Worm (Caenorhabditis elegans) whole organism, L4 larva: ENCODE measurements around the gene fipr-3.

ENCODE experiments used
- D1046.2 ChIP-seq: fragments of 200-800 bp; sonication (Bioruptor generic); IDR thresholded peaks from 2 replicates; pipeline ENCODE4 v1.3.6; 2022; ENCODE audit warnings: missing genetic modification characterization, missing compliant biosample characterization
- F10B5.3 ChIP-seq: sonication (generic microtip); optimal IDR thresholded peaks from 2 replicates; lab custom pipeline; 2016; ENCODE audit warnings: mild to moderate bottlenecking, missing genetic modification characterization, missing compliant biosample characterization
- F26F4.8 ChIP-seq: fragments of 200-800 bp; sonication (Bioruptor generic); conservative IDR thresholded peaks from 2 replicates; pipeline ENCODE4 v1.3.6; 2022; ENCODE audit warnings: missing genetic modification characterization, missing compliant biosample characterization
- T20F7.1 ChIP-seq: fragments of 200-800 bp; sonication (Bioruptor generic); optimal IDR thresholded peaks from 2 replicates; lab custom pipeline; 2018; ENCODE audit warnings: mild to moderate bottlenecking, missing genetic modification characterization, missing compliant biosample characterization
- Y105C5A.15 ChIP-seq: fragments of 200-800 bp; sonication (Bioruptor generic); IDR thresholded peaks from 2 replicates; pipeline ENCODE4 v1.3.6; 2022; ENCODE audit warnings: missing genetic modification characterization, missing compliant biosample characterization
- Y5F2A.4 ChIP-seq: fragments of 200-800 bp; sonication (Bioruptor generic); optimal IDR thresholded peaks from 2 replicates; lab custom pipeline; 2018; ENCODE audit warnings: mild to moderate bottlenecking, missing genetic modification characterization, missing compliant biosample characterization
- ZK546.5 ChIP-seq, 2 experiments: sonication (generic microtip); optimal IDR thresholded peaks; 2 replicates each; lab custom pipeline; 2017; ENCODE audit warnings: missing biosample characterization in 2 of 2, missing genetic modification characterization in 2 of 2
- aha-1 ChIP-seq: fragments of 150-350 bp; peaks from one replicate; lab custom pipeline; 2014; ENCODE audit warnings: missing biosample characterization, missing genetic modification characterization
- ces-1 ChIP-seq: fragments of 150-350 bp; sonication (generic microtip); optimal IDR thresholded peaks from 4 replicates; lab custom pipeline; 2014; ENCODE audit warnings: missing biosample characterization, missing genetic modification reagents, missing genetic modification characterization
- ctbp-1 ChIP-seq: fragments of 200-800 bp; sonication (Bioruptor generic); IDR thresholded peaks from 2 replicates; pipeline ENCODE4 v1.3.6; 2022; ENCODE audit warnings: missing genetic modification reagents, missing genetic modification characterization, missing compliant biosample characterization
- daf-12 ChIP-seq: fragments of 150-350 bp; optimal IDR thresholded peaks from 2 replicates; lab custom pipeline; 2014; ENCODE audit warnings: missing biosample characterization, missing genetic modification reagents, missing genetic modification characterization
- daf-16 ChIP-seq, 3 experiments: sonication (generic microtip); optimal IDR thresholded peaks; 2 replicates each; lab custom pipeline; 2016 to 2017; ENCODE audit warnings: missing genetic modification characterization in 3 of 3, missing genetic modification reagents in 3 of 3, mild to moderate bottlenecking in 2 of 3, missing compliant biosample characterization in 2 of 3, missing biosample characterization in 1 of 3, moderate library complexity in 1 of 3
- dmd-6 ChIP-seq: fragments of 200-800 bp; sonication (Bioruptor generic); IDR thresholded peaks from 2 replicates; pipeline ENCODE4 v1.3.6; 2022; ENCODE audit warnings: missing genetic modification reagents, missing genetic modification characterization, missing compliant biosample characterization
- dmd-8 ChIP-seq: fragments of 200-800 bp; sonication (Bioruptor generic); IDR thresholded peaks from 2 replicates; pipeline ENCODE4 v1.3.6; 2022; ENCODE audit warnings: missing genetic modification characterization, missing compliant biosample characterization
- dmd-9 ChIP-seq: fragments of 200-800 bp; sonication (Bioruptor generic); IDR thresholded peaks from 2 replicates; pipeline ENCODE4 v1.3.6; 2022; ENCODE audit warnings: missing genetic modification reagents, missing genetic modification characterization, missing compliant biosample characterization
- dve-1 ChIP-seq: sonication (generic microtip); optimal IDR thresholded peaks from 2 replicates; lab custom pipeline; 2017; ENCODE audit warnings: antibody characterized with exemption, mild to moderate bottlenecking, missing genetic modification characterization, missing compliant biosample characterization; ENCODE audit not compliant: insufficient read depth
- egl-27 ChIP-seq: sonication (generic microtip); optimal IDR thresholded peaks from 3 replicates; lab custom pipeline; 2017; ENCODE audit warnings: missing biosample characterization, missing genetic modification reagents, missing genetic modification characterization
- egl-43 ChIP-seq: fragments of 200-800 bp; sonication (Bioruptor generic); IDR thresholded peaks from 2 replicates; pipeline ENCODE4 v1.3.6; 2022; ENCODE audit warnings: missing genetic modification reagents, missing genetic modification characterization, missing compliant biosample characterization
- gei-8 ChIP-seq: fragments of 200-800 bp; sonication (Bioruptor generic); optimal IDR thresholded peaks from 2 replicates; lab custom pipeline; 2018; ENCODE audit warnings: mild to moderate bottlenecking, missing genetic modification characterization, missing compliant biosample characterization
- hmg-1.1 ChIP-seq: fragments of 200-800 bp; sonication (Bioruptor generic); IDR thresholded peaks from 2 replicates; pipeline ENCODE4 v1.3.6; 2022; ENCODE audit warnings: missing genetic modification reagents, missing genetic modification characterization, missing compliant biosample characterization
- lin-13 ChIP-seq: fragments of 150-350 bp; optimal IDR thresholded peaks from 2 replicates; lab custom pipeline; 2014; ENCODE audit warnings: missing biosample characterization, missing genetic modification reagents, missing genetic modification characterization
- lir-3 ChIP-seq: sonication (generic microtip); optimal IDR thresholded peaks from 2 replicates; lab custom pipeline; 2016; ENCODE audit warnings: mild to moderate bottlenecking, missing genetic modification characterization, missing compliant biosample characterization
- madf-9 ChIP-seq: fragments of 200-800 bp; sonication (Bioruptor generic); conservative IDR thresholded peaks from 2 replicates; pipeline ENCODE4 v1.3.6; 2022; ENCODE audit warnings: missing genetic modification reagents, missing genetic modification characterization, missing compliant biosample characterization
- mdt-29 ChIP-seq: fragments of 200-800 bp; sonication (Bioruptor generic); IDR thresholded peaks from 2 replicates; pipeline ENCODE4 v1.3.6; 2022; ENCODE audit warnings: missing genetic modification reagents, missing genetic modification characterization, missing compliant biosample characterization
- nhr-102 ChIP-seq: sonication (generic microtip); optimal IDR thresholded peaks from 2 replicates; lab custom pipeline; 2016; ENCODE audit warnings: mild to moderate bottlenecking, missing genetic modification characterization, moderate library complexity, missing compliant biosample characterization
- nhr-25 ChIP-seq: sonication (generic microtip); optimal IDR thresholded peaks from 2 replicates; lab custom pipeline; 2017; ENCODE audit warnings: missing genetic modification characterization, mild to moderate bottlenecking, missing compliant biosample characterization, antibody characterized with exemption, moderate library complexity, borderline replicate concordance; ENCODE audit not compliant: insufficient read depth
- nhr-28 ChIP-seq: fragments of 150-350 bp; optimal IDR thresholded peaks from 2 replicates; lab custom pipeline; 2014; ENCODE audit warnings: missing biosample characterization, missing genetic modification characterization
- nhr-42 ChIP-seq: fragments of 200-800 bp; sonication (Bioruptor generic); IDR thresholded peaks from 2 replicates; pipeline ENCODE4 v1.3.6; 2022; ENCODE audit warnings: missing genetic modification characterization, missing compliant biosample characterization
- nhr-76 ChIP-seq: fragments of 150-350 bp; optimal IDR thresholded peaks from 2 replicates; lab custom pipeline; 2014; ENCODE audit warnings: missing biosample characterization, missing genetic modification characterization
- rbr-2 ChIP-seq: sonication (generic microtip); optimal IDR thresholded peaks from 2 replicates; lab custom pipeline; 2016; ENCODE audit warnings: missing genotype, missing genetic modification characterization, missing compliant biosample characterization
- saeg-2 ChIP-seq: fragments of 200-800 bp; sonication (Bioruptor generic); IDR thresholded peaks from 2 replicates; pipeline ENCODE4 v1.3.6; 2022; ENCODE audit warnings: missing genetic modification reagents, missing genetic modification characterization, missing compliant biosample characterization
- snpc-1.2 ChIP-seq: fragments of 200-800 bp; sonication (Bioruptor generic); IDR thresholded peaks from 2 replicates; pipeline ENCODE4 v1.3.6; 2022; ENCODE audit warnings: missing genetic modification reagents, missing genetic modification characterization, missing compliant biosample characterization
- spr-1 ChIP-seq: sonication (generic microtip); optimal IDR thresholded peaks from 2 replicates; lab custom pipeline; 2016; ENCODE audit warnings: mild to moderate bottlenecking, missing genetic modification characterization, missing compliant biosample characterization
- tra-1 ChIP-seq: fragments of 200-800 bp; sonication (Bioruptor generic); IDR thresholded peaks from 2 replicates; pipeline ENCODE4 v1.3.6; 2022; ENCODE audit warnings: missing genetic modification reagents, missing genetic modification characterization, missing compliant biosample characterization
- zfp-2 ChIP-seq: sonication (generic microtip); optimal IDR thresholded peaks from 2 replicates; lab custom pipeline; 2016; ENCODE audit warnings: mild to moderate bottlenecking, missing genetic modification characterization, missing compliant biosample characterization
- zfp-3 ChIP-seq: fragments of 200-800 bp; sonication (Bioruptor generic); conservative IDR thresholded peaks from 2 replicates; pipeline ENCODE4 v1.3.6; 2022; ENCODE audit warnings: missing genetic modification reagents, missing genetic modification characterization, missing compliant biosample characterization
- ztf-11 ChIP-seq: fragments of 150-350 bp; optimal IDR thresholded peaks from 2 replicates; lab custom pipeline; 2014; ENCODE audit warnings: missing biosample characterization, missing genetic modification characterization
- ztf-7 ChIP-seq: fragments of 150-350 bp; optimal IDR thresholded peaks from 2 replicates; lab custom pipeline; 2014; ENCODE audit warnings: missing biosample characterization, missing genetic modification characterization

The fipr-3 gene

ce11 chrX:14424186-14424585, 981 bp downstream of the fipr-3 start:
- TF ChIP-seq snpc-1.2 (GFP tag; lab: Robert Waterston, UW), result no peak
- no peak for TF ChIP-seq lir-3 (tag; lab: Kevin White, UChicago)
- TF ChIP-seq nhr-42, result no peak
- TF ChIP-seq egl-43 (GFP tag; lab: Robert Waterston, UW), result no peak
- no peak for TF ChIP-seq Y105C5A.15
- TF ChIP-seq ztf-11 (tag; lab: Kevin White, UChicago), result no peak
- no peak for TF ChIP-seq daf-16 (GFP tag; optimal IDR thresholded peaks at IDR 0.05; lab: Kevin White, UChicago)
- no peak for TF ChIP-seq daf-16 (tag; optimal IDR thresholded peaks at IDR 0.05; lab: Kevin White, UChicago)
- TF ChIP-seq nhr-76, result no peak
- no peak for TF ChIP-seq madf-9
- no peak for TF ChIP-seq dmd-6 (GFP tag; lab: Robert Waterston, UW)
- no peak for TF ChIP-seq dmd-8 (GFP tag; lab: Robert Waterston, UW)
- TF ChIP-seq daf-12, result no peak
- no peak for TF ChIP-seq ZK546.5 (tag; optimal IDR thresholded peaks at IDR 0.05; lab: Kevin White, UChicago)
- TF ChIP-seq saeg-2 (GFP tag; lab: Robert Waterston, UW), result no peak
- TF ChIP-seq aha-1 (tag; lab: Kevin White, UChicago), result no peak
- TF ChIP-seq F10B5.3 (tag; lab: Kevin White, UChicago), result no peak
- no peak for TF ChIP-seq ces-1 (GFP tag; lab: Kevin White, UChicago)

- no peak for TF ChIP-seq dve-1 (tag; lab: Kevin White, UChicago)
- 0 out of 2 replicates have a peak, but pooled peaks have one; percentile 16 for TF ChIP-seq dmd-6 (GFP tag; lab: Robert Waterston, UW)
- TF ChIP-seq daf-16 (GFP tag; optimal IDR thresholded peaks at IDR 0.05; lab: Kevin White, UChicago), result no peak
- peak; percentile 59 for TF ChIP-seq daf-16 (tag; optimal IDR thresholded peaks at IDR 0.05; lab: Kevin White, UChicago)
- TF ChIP-seq nhr-28 (tag; lab: Kevin White, UChicago), result peak; percentile 31
- TF ChIP-seq, all 104 proteins: peak for 3
Measured at ce11 chrX:14424673-14425072, 1.5 kb downstream of the fipr-3 start, which contains the start of gene F23D12.11. TSS of gene F23D12.11 (minus strand) at chrX:14424751.

ce11 chrX:14428052-14428451, 4.8 kb downstream of the fipr-3 start, which contains the start of gene F23D12.1:
TSS of gene F23D12.1 (minus strand) at chrX:14428152.
- no peak for TF ChIP-seq gei-8

- TF ChIP-seq aha-1 (tag; lab: Kevin White, UChicago), result peak; percentile 55
- no peak for TF ChIP-seq egl-43 (GFP tag; lab: Robert Waterston, UW)
- TF ChIP-seq mdt-29 (GFP tag; lab: Robert Waterston, UW), result no peak
- TF ChIP-seq dmd-6 (GFP tag; lab: Robert Waterston, UW), result no peak
- TF ChIP-seq egl-27, result no peak
- TF ChIP-seq, all 104 proteins: peak for 1
Measured at ce11 chrX:14430436-14430835, 7.2 kb downstream of the fipr-3 start.

- TF ChIP-seq aha-1 (tag; lab: Kevin White, UChicago) (peak; percentile 68), Y5F2A.4 (GFP tag; lab: Kevin White, UChicago) (no peak), ztf-7 (tag; lab: Kevin White, UChicago) (no peak)
Measured at ce11 chrX:14435648-14436155, 12.5 kb downstream of the fipr-3 start.

ce11 chrX:14437806-14438205, 14.6 kb downstream of the fipr-3 start:
- peak; percentile 48 for TF ChIP-seq lin-13 (GFP tag; lab: Kevin White, UChicago)
- TF ChIP-seq aha-1 (tag; lab: Kevin White, UChicago), result peak; percentile 84
- TF ChIP-seq dmd-9 (GFP tag; lab: Robert Waterston, UW), result peak; percentile 62; the same call in 1 of the 2 replicates
- peak; percentile 75; the same call in 1 of the 2 replicates for TF ChIP-seq D1046.2 (GFP tag; lab: Robert Waterston, UW)
- peak; percentile 65 for TF ChIP-seq hmg-1.1 (GFP tag; lab: Robert Waterston, UW)
- peak; percentile 43 for TF ChIP-seq zfp-2
- peak; percentile 51 for TF ChIP-seq spr-1 (tag; lab: Kevin White, UChicago)
- TF ChIP-seq snpc-1.2 (GFP tag; lab: Robert Waterston, UW), result peak; percentile 60
- TF ChIP-seq nhr-102 (tag; lab: Kevin White, UChicago), result peak; percentile 71
- TF ChIP-seq gei-8, result peak; percentile 45
- 0 out of 2 replicates have a peak, but pooled peaks have one; percentile 57 for TF ChIP-seq F26F4.8
- TF ChIP-seq daf-16 (GFP tag; optimal IDR thresholded peaks at IDR 0.05; lab: Kevin White, UChicago), result peak in 1 of 2 experiments; percentile 79
- TF ChIP-seq daf-16 (tag; optimal IDR thresholded peaks at IDR 0.05; lab: Kevin White, UChicago), result peak; percentile 66
- 0 out of 2 replicates have a peak, but pooled peaks have one; percentile 46 for TF ChIP-seq ctbp-1 (GFP tag; lab: Robert Waterston, UW)
- TF ChIP-seq nhr-42, result 0 out of 2 replicates have a peak, but pooled peaks have one; percentile 36
- TF ChIP-seq zfp-3, result peak; percentile 49; the same call in 1 of the 2 replicates
- peak; percentile 7 for TF ChIP-seq rbr-2 (tag; lab: Kevin White, UChicago)
- peak; percentile 43 for TF ChIP-seq dmd-6 (GFP tag; lab: Robert Waterston, UW)
- peak; percentile 2 for TF ChIP-seq nhr-25 (tag; lab: Kevin White, UChicago)
- TF ChIP-seq saeg-2 (GFP tag; lab: Robert Waterston, UW), result 0 out of 2 replicates have a peak, but pooled peaks have one; percentile 49
- TF ChIP-seq T20F7.1 (GFP tag; lab: Kevin White, UChicago), result peak; percentile 9
- peak; percentile 21; the same call in 1 of the 2 replicates for TF ChIP-seq tra-1
